Worm (Caenorhabditis elegans): ENCODE data around the gene T09A5.15.

Gene T09A5.15

ce11 chrII:7809358-7809914 is 48.3 kb upstream of the T09A5.15 start:
- TF ChIP-seq aptf-3 (GFP tag; IDR thresholded peaks at IDR 0.05) (no peak), nhr-90 (tag; optimal IDR thresholded peaks at IDR 0.05) (no peak), snpc-1.3 (tag; optimal IDR thresholded peaks at IDR 0.05; ENCODE audit: insufficient read depth) (no peak), ceh-91 (GFP tag; IDR thresholded peaks at IDR 0.05) (no peak), sdz-38 (tag; optimal IDR thresholded peaks at IDR 0.05) (no peak), ztf-28 (GFP tag; IDR thresholded peaks at IDR 0.05) (no peak), F49E8.2 (tag; optimal IDR thresholded peaks at IDR 0.05; ENCODE audit: insufficient read depth) (no peak), Y53F4B.3 (GFP tag; IDR thresholded peaks at IDR 0.05) (no peak), dox-1 (GFP tag; IDR thresholded peaks at IDR 0.05) (no peak)

- TF ChIP-seq dox-1 (GFP tag; IDR thresholded peaks at IDR 0.05) (no peak), B0261.1 (tag; optimal IDR thresholded peaks at IDR 0.05) (no peak), C06A6.2 (GFP tag; conservative IDR thresholded peaks at IDR 0.05) (no peak), F57C9.4 (tag; optimal IDR thresholded peaks at IDR 0.05) (no peak), T07F8.4 (tag; optimal IDR thresholded peaks at IDR 0.05) (no peak), nfyb-1 (GFP tag; IDR thresholded peaks at IDR 0.05) (no peak), dpff-1 (tag; optimal IDR thresholded peaks at IDR 0.05) (no peak), Y95B8A.8 (GFP tag; IDR thresholded peaks at IDR 0.05) (no peak), ets-4 (GFP tag; optimal IDR thresholded peaks at IDR 0.05) (no peak), snpc-1.3 (tag; optimal IDR thresholded peaks at IDR 0.05; ENCODE audit: insufficient read depth) (no peak), cebp-1 (GFP tag; IDR thresholded peaks at IDR 0.05) (no peak), cebp-1 (tag; optimal IDR thresholded peaks at IDR 0.05) (no peak), rpc-1 (optimal IDR thresholded peaks at IDR 0.05) (no peak), rpc-1 (tag; optimal IDR thresholded peaks at IDR 0.05) (no peak), nhr-120 (GFP tag; IDR thresholded peaks at IDR 0.05) (no peak), madf-6 (GFP tag; IDR thresholded peaks at IDR 0.05) (no peak), repo-1 (tag; optimal IDR thresholded peaks at IDR 0.05) (no peak), lin-26 (GFP tag; IDR thresholded peaks at IDR 0.05) (no peak), aptf-3 (GFP tag; IDR thresholded peaks at IDR 0.05) (no peak), lsy-27 (tag; optimal IDR thresholded peaks at IDR 0.05; ENCODE audit: borderline replicate concordance, insufficient read depth) (no peak), ZK185.1 (tag; optimal IDR thresholded peaks at IDR 0.05; ENCODE audit: poor library complexity, severe bottlenecking) (no peak)
Observed at ce11 chrII:7810162-7810868, 47.4 kb upstream of the T09A5.15 start.

- TF ChIP-seq nhr-80 (tag; optimal IDR thresholded peaks at IDR 0.05) (no peak), ceh-40 (GFP tag; IDR thresholded peaks at IDR 0.05) (no peak), zfh-2 (GFP tag; conservative IDR thresholded peaks at IDR 0.05) (peak; percentile 42; the same call in 1 of the 2 replicates)
Observed at ce11 chrII:7810869-7811543, 46.8 kb upstream of the T09A5.15 start, which contains the start of gene cki-1. TSS of gene cki-1 (plus strand) at chrII:7811240.

- TF ChIP-seq gei-17 (GFP tag; optimal IDR thresholded peaks at IDR 0.05) (no peak), rec-8 (tag; optimal IDR thresholded peaks at IDR 0.05) (no peak), pbrm-1 (GFP tag; IDR thresholded peaks at IDR 0.05) (no peak), mel-28 (tag; optimal IDR thresholded peaks at IDR 0.05; ENCODE audit: borderline replicate concordance) (no peak), Y56A3A.18 (GFP tag; IDR thresholded peaks at IDR 0.05) (0 out of 2 replicates have a peak, but pooled peaks have one; percentile 19)
Observed at ce11 chrII:7812332-7812731, 45.4 kb upstream of the T09A5.15 start.
